Worm (Caenorhabditis elegans) whole organism, L4/young adult: ENCODE data around the gene F31D5.1.

Experiments used
- W03F9.2 ChIP-seq: fragments of 150-350 bp; optimal IDR thresholded peaks from 2 replicates; lab custom pipeline; 2014; ENCODE audit warnings: missing biosample characterization, missing genetic modification characterization
- him-1 ChIP-seq: sonication (generic microtip); optimal IDR thresholded peaks from 2 replicates; lab custom pipeline; 2016; ENCODE audit warnings: missing genotype, missing genetic modification reagents, missing genetic modification characterization, missing compliant biosample characterization

DNA sequence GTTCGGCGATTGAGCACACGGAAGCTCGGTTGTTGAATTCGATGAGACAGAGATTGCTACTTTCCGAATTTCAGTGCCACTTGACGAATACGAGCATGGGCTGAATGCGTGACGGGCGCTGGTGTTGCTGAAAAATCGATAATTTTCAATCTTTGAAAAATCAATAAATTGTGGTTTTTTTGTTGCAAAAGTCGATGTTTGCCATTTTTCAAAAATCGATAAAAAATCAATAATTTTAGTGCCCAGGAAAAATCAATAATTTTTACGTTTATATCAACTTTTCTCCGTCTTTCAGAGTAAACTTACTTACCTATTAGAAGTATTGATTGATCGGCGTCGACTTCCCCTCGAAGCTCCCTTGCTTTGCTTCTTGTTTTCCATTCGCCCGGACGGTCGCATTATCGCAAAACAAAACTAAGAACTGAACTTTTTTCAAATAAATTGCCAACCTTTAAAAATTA lies 37.4 kb downstream of the F31D5.1 start, which contains the start of gene C16A11.7:
- no peak for TF ChIP-seq him-1
- no peak for TF ChIP-seq W03F9.2 (tag; lab: Kevin White, UChicago)
